Worm (Caenorhabditis elegans): Measurements from ENCODE around the gene ceh-30.

The ceh-30 gene

ce11 chrX:3035972-3036379 is 27.4 kb upstream of the ceh-30 start (continued):
- TF ChIP-seq hlh-6 (tag; optimal IDR thresholded peaks at IDR 0.05) (peak; percentile 96), sdc-2 (tag; optimal IDR thresholded peaks at IDR 0.05) (peak; percentile 93), rnt-1 (tag; optimal IDR thresholded peaks at IDR 0.05) (peak; percentile 97), madf-2 (tag; optimal IDR thresholded peaks at IDR 0.05) (peak; percentile 94), elt-4 (tag; optimal IDR thresholded peaks at IDR 0.05) (no peak), syd-9 (tag; optimal IDR thresholded peaks at IDR 0.05) (peak; percentile 95), sox-2 (GFP tag; IDR thresholded peaks at IDR 0.05) (peak; percentile 85), K02D7.2 (tag; optimal IDR thresholded peaks at IDR 0.05) (peak; percentile 93), ceh-34 (tag; optimal IDR thresholded peaks at IDR 0.05) (peak; percentile 94), sox-4 (tag; optimal IDR thresholded peaks at IDR 0.05) (peak; percentile 93), C38D4.7 (GFP tag; optimal IDR thresholded peaks at IDR 0.05) (peak; percentile 93), unc-86 (tag; optimal IDR thresholded peaks at IDR 0.05) (peak; percentile 95), fax-1 (tag; optimal IDR thresholded peaks at IDR 0.05) (peak; percentile 91), ceh-9 (tag; optimal IDR thresholded peaks at IDR 0.05) (peak; percentile 97), pros-1 (tag; optimal IDR thresholded peaks at IDR 0.05) (no peak), T23F11.4 (GFP tag; optimal IDR thresholded peaks at IDR 0.05) (peak; percentile 95), ama-1 (optimal IDR thresholded peaks at IDR 0.05) (no peak), dve-1 (tag; optimal IDR thresholded peaks at IDR 0.05) (peak; percentile 98), ceh-45 (GFP tag; IDR thresholded peaks at IDR 0.05) (peak; percentile 95), nhr-232 (tag; optimal IDR thresholded peaks at IDR 0.05) (peak; percentile 90), ceh-14 (tag; optimal IDR thresholded peaks at IDR 0.05) (peak; percentile 96), Y22D7AL.16 (tag; optimal IDR thresholded peaks at IDR 0.05) (peak; percentile 94), K09A11.1 (tag; optimal IDR thresholded peaks at IDR 0.05; ENCODE audit: insufficient read depth) (peak; percentile 86), zip-5 (tag; optimal IDR thresholded peaks at IDR 0.05) (peak; percentile 83), pha-4 (tag; optimal IDR thresholded peaks at IDR 0.05) (no peak), pax-1 (tag; optimal IDR thresholded peaks at IDR 0.05) (peak; percentile 60), mec-3 (tag; optimal IDR thresholded peaks at IDR 0.05; ENCODE audit: borderline replicate concordance) (peak; percentile 82)

ce11 chrX:3040021-3040420 is 23.4 kb upstream of the ceh-30 start:
- no peak for TF ChIP-seq ceh-2 (tag; optimal IDR thresholded peaks at IDR 0.05)
- peak; percentile 71 for TF ChIP-seq unc-42 (tag; optimal IDR thresholded peaks at IDR 0.05)

- TF ChIP-seq ceh-31 (tag; optimal IDR thresholded peaks at IDR 0.05) (peak; percentile 85), hlh-6 (tag; optimal IDR thresholded peaks at IDR 0.05) (no peak)
These were observed 22.8 kb upstream of the ceh-30 start for ce11 chrX:3040609-3041008.

ce11 chrX:3045466-3045865 is 17.9 kb upstream of the ceh-30 start, which contains the start of gene cnnm-3:
Gene cnnm-3, minus strand, starts transcription at chrX:3045847.
- no peak for TF ChIP-seq dmd-4 (tag; optimal IDR thresholded peaks at IDR 0.05; ENCODE audit: borderline replicate concordance)
- no peak for TF ChIP-seq ceh-24 (tag; optimal IDR thresholded peaks at IDR 0.05)
- no peak for TF ChIP-seq lin-11 (tag; optimal IDR thresholded peaks at IDR 0.05)
- TF ChIP-seq ceh-30 (tag; optimal IDR thresholded peaks at IDR 0.05) = no peak
- TF ChIP-seq ceh-22 (tag; optimal IDR thresholded peaks at IDR 0.05) = no peak
- TF ChIP-seq ahr-1 (tag; optimal IDR thresholded peaks at IDR 0.05) = no peak
- TF ChIP-seq rnt-1 (tag; optimal IDR thresholded peaks at IDR 0.05) = no peak
- no peak for TF ChIP-seq K09A11.1 (tag; optimal IDR thresholded peaks at IDR 0.05; ENCODE audit: insufficient read depth)
- TF ChIP-seq ceh-19 (GFP tag; optimal IDR thresholded peaks at IDR 0.05) = no peak
- no peak for TF ChIP-seq unc-42 (tag; optimal IDR thresholded peaks at IDR 0.05)

ce11 chrX:3047224-3047623 is 16.1 kb upstream of the ceh-30 start:
- TF ChIP-seq ceh-6 (GFP tag; optimal IDR thresholded peaks at IDR 0.05) (no peak), fax-1 (tag; optimal IDR thresholded peaks at IDR 0.05) (no peak), odd-2 (tag; optimal IDR thresholded peaks at IDR 0.05) (no peak), che-1 (tag; optimal IDR thresholded peaks at IDR 0.05) (no peak), unc-3 (GFP tag; conservative IDR thresholded peaks at IDR 0.05) (no peak), unc-3 (tag; optimal IDR thresholded peaks at IDR 0.05) (no peak), ceh-19 (GFP tag; optimal IDR thresholded peaks at IDR 0.05) (no peak), T23F11.4 (GFP tag; optimal IDR thresholded peaks at IDR 0.05) (no peak), C38D4.7 (GFP tag; optimal IDR thresholded peaks at IDR 0.05) (no peak), ceh-14 (tag; optimal IDR thresholded peaks at IDR 0.05) (no peak), pat-9 (tag; optimal IDR thresholded peaks at IDR 0.05) (no peak), ceh-22 (tag; optimal IDR thresholded peaks at IDR 0.05) (no peak), pax-1 (tag; optimal IDR thresholded peaks at IDR 0.05) (no peak), hlh-30 (tag; optimal IDR thresholded peaks at IDR 0.05; ENCODE audit: insufficient read depth) (no peak), hlh-13 (GFP tag; optimal IDR thresholded peaks at IDR 0.05) (no peak), ceh-9 (tag; optimal IDR thresholded peaks at IDR 0.05) (no peak), ahr-1 (tag; optimal IDR thresholded peaks at IDR 0.05) (no peak), dve-1 (tag; optimal IDR thresholded peaks at IDR 0.05) (no peak), ceh-34 (tag; optimal IDR thresholded peaks at IDR 0.05) (no peak)

Measured in whole organism, late embryonic.